Fruit fly (Drosophila melanogaster) whole organism, pupa: Measurements from ENCODE around the gene CG7632.

Experiments
- CG10348 ChIP-seq: fragments of 200-800 bp; sonication (Bioruptor generic); IDR thresholded peaks from 2 replicates; pipeline ENCODE4 v1.3.6; 2022; ENCODE audit warnings: missing biosample characterization, missing genetic modification characterization
- CG13204 ChIP-seq: fragments of 200-800 bp; sonication (Bioruptor generic); optimal IDR thresholded peaks from 2 replicates; lab custom pipeline; 2018; ENCODE audit warnings: missing biosample characterization, mild to moderate bottlenecking, missing genetic modification characterization, moderate library complexity
- CG14655 ChIP-seq: fragments of 200-800 bp; sonication (Bioruptor generic); optimal IDR thresholded peaks from 3 replicates; lab custom pipeline; 2017; ENCODE audit warnings: mild to moderate bottlenecking, missing biosample characterization, missing genetic modification reagents, missing genetic modification characterization
- CG15710 ChIP-seq: fragments of 200-800 bp; sonication (Bioruptor generic); optimal IDR thresholded peaks from 2 replicates; lab custom pipeline; 2018; ENCODE audit warnings: missing biosample characterization, mild to moderate bottlenecking, missing genetic modification characterization, moderate library complexity
- CG32121 ChIP-seq: fragments of 200-800 bp; sonication (Bioruptor generic); IDR thresholded peaks from 2 replicates; pipeline ENCODE4 v1.3.6; 2022; ENCODE audit warnings: missing biosample characterization, missing genetic modification characterization
- CG34367 ChIP-seq: fragments of 200-800 bp; sonication (Bioruptor generic); optimal IDR thresholded peaks from 2 replicates; lab custom pipeline; 2018; ENCODE audit warnings: missing biosample characterization, mild to moderate bottlenecking, missing genetic modification characterization
- CG4496 ChIP-seq: fragments of 200-800 bp; sonication (Bioruptor generic); IDR thresholded peaks from 3 replicates; pipeline ENCODE4 v1.3.6; 2022; ENCODE audit warnings: missing biosample characterization, missing genetic modification characterization
- CG8159 ChIP-seq: fragments of 200-800 bp; sonication (Bioruptor generic); optimal IDR thresholded peaks from 3 replicates; lab custom pipeline; 2018; ENCODE audit warnings: missing biosample characterization, mild to moderate bottlenecking, missing genetic modification characterization, moderate library complexity
- CG9948 ChIP-seq: fragments of 200-800 bp; sonication (Bioruptor generic); optimal IDR thresholded peaks from 2 replicates; lab custom pipeline; 2018; ENCODE audit warnings: missing biosample characterization, mild to moderate bottlenecking, missing genetic modification characterization, moderate library complexity
- D1 ChIP-seq: fragments of 200-800 bp; sonication (Bioruptor generic); optimal IDR thresholded peaks from 2 replicates; lab custom pipeline; 2018; ENCODE audit warnings: missing biosample characterization, mild to moderate bottlenecking, missing genetic modification characterization, moderate library complexity
- EcR ChIP-seq: fragments of 200-800 bp; sonication (Bioruptor generic); optimal IDR thresholded peaks from 3 replicates; lab custom pipeline; 2019; ENCODE audit warnings: missing biosample characterization, missing genetic modification characterization, mild to moderate bottlenecking, moderate library complexity, missing genetic modification reagents
- Ets98B ChIP-seq: fragments of 200-800 bp; sonication (Bioruptor generic); IDR thresholded peaks from 2 replicates; pipeline ENCODE4 v1.3.6; 2022; ENCODE audit warnings: missing biosample characterization, missing genetic modification characterization
- Pif1B ChIP-seq: fragments of 200-800 bp; sonication (Bioruptor generic); optimal IDR thresholded peaks from 3 replicates; lab custom pipeline; 2016; ENCODE audit warnings: missing biosample characterization, missing genetic modification characterization
- gl ChIP-seq: fragments of 200-800 bp; sonication (Bioruptor generic); optimal IDR thresholded peaks from 2 replicates; lab custom pipeline; 2018; ENCODE audit warnings: missing biosample characterization, mild to moderate bottlenecking, missing genetic modification characterization

DNA sequence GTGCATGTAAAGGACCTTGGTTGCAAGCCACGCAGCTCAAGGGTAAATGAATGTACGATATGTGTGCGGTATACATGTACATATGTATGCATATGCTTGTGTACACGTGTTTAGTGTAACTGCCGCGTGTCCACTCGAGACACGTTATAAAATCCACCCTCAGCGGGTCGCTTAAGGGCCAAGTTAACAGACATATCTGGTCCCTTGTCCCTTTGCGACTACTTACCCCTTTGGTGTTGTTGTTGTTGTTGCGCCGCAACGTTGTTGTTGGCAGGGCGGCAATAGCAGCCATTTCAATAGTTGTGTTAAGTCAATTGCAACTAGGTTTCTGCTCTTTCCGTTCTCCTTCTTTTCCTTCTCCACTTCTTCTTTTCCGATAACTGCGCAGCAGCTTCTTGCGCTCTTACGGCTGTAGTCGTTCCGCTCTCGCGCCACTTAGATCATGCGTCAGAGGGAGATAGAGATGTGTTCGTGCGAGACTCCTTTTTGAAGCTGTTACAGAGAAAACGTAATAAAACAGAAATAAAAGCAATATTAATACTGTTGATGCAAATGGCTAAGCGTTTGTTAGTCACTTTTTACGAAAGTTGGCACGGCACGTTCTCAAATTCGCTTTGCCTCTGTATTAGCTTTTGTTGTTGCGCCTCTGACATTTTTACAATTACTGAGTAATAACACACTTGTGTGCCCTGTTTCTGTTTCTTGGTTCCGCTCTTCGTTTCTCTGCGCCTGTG lies 42.1 kb downstream of the CG7632 start:
- TF ChIP-seq CG32121 (GFP tag; lab: Robert Waterston, UW) (no peak), CG15710 (tag; lab: Kevin White, UChicago) (no peak), Pif1B (GFP tag; lab: Kevin White, UChicago) (no peak), EcR (GFP tag; lab: Kevin White, UChicago) (no peak), gl (tag; lab: Kevin White, UChicago) (no peak), CG10348 (GFP tag; lab: Robert Waterston, UW) (no peak), CG14655 (GFP tag; lab: Kevin White, UChicago) (no peak), D1 (tag; lab: Kevin White, UChicago) (no peak), CG13204 (GFP tag; lab: Kevin White, UChicago) (no peak), CG9948 (tag; lab: Kevin White, UChicago) (no peak), CG34367 (tag; lab: Kevin White, UChicago) (no peak), CG4496 (no peak; the same call in 2 of the 3 replicates), Ets98B (GFP tag; lab: Robert Waterston, UW) (no peak), CG8159 (no peak)
